Worm (Caenorhabditis elegans): Measurements from ENCODE around the gene pdcd-2.

DNA sequence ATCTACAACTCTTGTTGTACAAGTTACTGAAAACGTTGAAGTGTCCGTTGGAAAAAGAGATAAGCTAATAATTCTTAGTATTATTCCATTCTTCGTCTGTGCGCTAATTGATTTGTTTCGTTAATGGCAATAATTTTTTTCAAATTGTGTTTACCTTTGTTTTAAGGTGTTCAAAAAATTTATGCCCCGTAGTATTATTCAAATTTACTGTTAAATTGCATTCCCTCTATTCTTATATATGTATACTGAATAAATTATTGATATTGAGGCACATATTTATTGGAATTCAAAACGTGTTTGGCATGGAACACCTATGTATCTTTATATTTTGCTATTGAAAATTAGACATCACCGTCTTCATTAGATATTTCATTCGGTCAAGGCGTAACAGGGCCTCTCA is 43.0 kb downstream of the pdcd-2 start, which contains the start of gene pals-26:
- TF ChIP-seq elt-2 (tag; optimal IDR thresholded peaks at IDR 0.05) (no peak), nhr-12 (tag; optimal IDR thresholded peaks at IDR 0.05) (no peak), aly-2 (tag; optimal IDR thresholded peaks at IDR 0.05) (no peak), fkh-10 (GFP tag; optimal IDR thresholded peaks at IDR 0.05) (no peak), egl-27 (tag; optimal IDR thresholded peaks at IDR 0.05) (no peak), hpl-2 (GFP tag; optimal IDR thresholded peaks at IDR 0.05) (no peak), skn-1 (tag; optimal IDR thresholded peaks at IDR 0.05) (no peak), snpc-4 (tag; optimal IDR thresholded peaks at IDR 0.05) (no peak), pag-3 (tag; optimal IDR thresholded peaks at IDR 0.05; ENCODE audit: borderline replicate concordance, insufficient read depth) (no peak), zip-4 (GFP tag; optimal IDR thresholded peaks at IDR 0.05) (no peak), lir-3 (tag; optimal IDR thresholded peaks at IDR 0.05; ENCODE audit: poor library complexity) (no peak), nhr-85 (tag) (no peak), lin-15B (tag; optimal IDR thresholded peaks at IDR 0.05) (no peak), lin-13 (GFP tag; optimal IDR thresholded peaks at IDR 0.05) (no peak)

Measured in whole organism, L1 larva.